Worm (Caenorhabditis elegans): ENCODE results near the gene K02D3.2.

K02D3.2 gene

DNA sequence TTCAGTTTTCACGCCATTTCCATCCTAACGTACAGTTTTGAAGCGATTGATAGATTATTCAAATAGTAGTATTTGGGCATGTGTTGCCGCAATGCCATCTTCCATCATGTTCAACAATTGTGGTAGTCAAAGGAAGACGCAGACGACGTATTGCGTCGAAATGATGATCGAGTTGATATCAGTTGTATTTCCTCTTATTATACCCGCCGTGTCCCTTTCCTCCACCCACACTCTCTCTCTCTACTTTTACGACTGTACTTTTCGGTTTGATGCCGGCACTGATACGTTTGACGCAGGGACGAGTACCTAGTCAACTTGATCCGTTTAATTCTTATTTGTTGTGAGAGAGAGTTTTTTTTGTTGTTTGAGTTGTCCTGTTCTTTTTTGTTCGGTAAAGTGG, 39.2 kb downstream of the K02D3.2 start (continued):
- TF ChIP-seq ztf-6 (GFP tag; IDR thresholded peaks at IDR 0.05) = no peak

DNA sequence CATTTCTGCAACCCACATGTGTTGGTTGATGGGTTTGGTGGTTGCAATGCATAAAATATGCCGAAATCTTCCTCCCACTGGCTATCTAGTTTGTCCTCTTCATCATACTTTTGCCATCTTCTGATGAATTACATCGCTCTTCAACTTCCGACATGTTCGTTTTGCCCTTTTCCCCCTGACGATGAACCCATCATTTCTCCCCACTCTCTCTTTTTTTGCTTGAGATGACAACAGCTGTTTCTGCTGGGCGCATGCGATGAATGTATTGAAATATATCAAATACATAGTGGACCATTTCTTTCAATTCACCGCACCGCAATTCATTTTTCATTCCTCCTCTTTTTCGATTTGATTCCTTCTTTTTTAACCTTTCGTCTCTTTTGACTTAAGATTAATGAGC, 40.8 kb downstream of the K02D3.2 start:
- no peak for TF ChIP-seq F37B4.10 (GFP tag; IDR thresholded peaks at IDR 0.05)
- TF ChIP-seq cebp-1 (GFP tag; IDR thresholded peaks at IDR 0.05) = no peak
- peak; percentile 21 for TF ChIP-seq cebp-1 (tag; optimal IDR thresholded peaks at IDR 0.05)

DNA sequence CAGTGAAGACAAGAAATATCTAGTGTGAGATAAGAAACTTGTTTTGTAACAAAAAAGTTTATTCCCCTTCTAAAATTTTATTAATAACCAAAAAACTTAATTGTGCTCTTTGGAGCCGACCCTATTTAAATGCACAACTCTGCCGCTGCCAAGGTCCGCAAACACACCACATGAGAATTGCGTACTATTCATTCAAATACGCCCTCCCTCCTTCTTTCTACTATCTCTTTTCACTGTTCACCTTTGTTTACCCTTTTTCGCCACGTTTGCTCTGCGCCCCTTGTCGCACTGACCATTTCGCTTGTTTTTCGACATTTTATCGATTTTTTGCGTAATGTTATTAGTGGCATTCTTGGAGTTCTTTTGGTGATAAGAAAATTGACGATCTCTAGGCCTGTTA, 42.2 kb downstream of the K02D3.2 start:
- TF ChIP-seq lsl-1 (GFP tag; optimal IDR thresholded peaks at IDR 0.05) (no peak), attf-5 (GFP tag; optimal IDR thresholded peaks at IDR 0.05) (peak; percentile 91), nhr-80 (tag; optimal IDR thresholded peaks at IDR 0.05) (peak; percentile 69), mes-4 (tag; optimal IDR thresholded peaks at IDR 0.05) (no peak), pha-4 (tag; optimal IDR thresholded peaks at IDR 0.05) (peak; percentile 59), Y53F4B.3 (GFP tag; IDR thresholded peaks at IDR 0.05) (no peak), F22D6.2 (tag; optimal IDR thresholded peaks at IDR 0.05) (no peak), sea-2 (GFP tag; IDR thresholded peaks at IDR 0.05) (no peak), die-1 (tag; optimal IDR thresholded peaks at IDR 0.05) (no peak), sdz-38 (tag; optimal IDR thresholded peaks at IDR 0.05) (no peak), ceh-100 (GFP tag; IDR thresholded peaks at IDR 0.05) (no peak), repo-1 (tag; optimal IDR thresholded peaks at IDR 0.05) (no peak), mcd-1 (GFP tag; IDR thresholded peaks at IDR 0.05) (no peak), ztf-18 (tag; optimal IDR thresholded peaks at IDR 0.05) (no peak), rpc-1 (optimal IDR thresholded peaks at IDR 0.05) (no peak), rpc-1 (tag; optimal IDR thresholded peaks at IDR 0.05) (no peak), snpc-3.4 (tag; optimal IDR thresholded peaks at IDR 0.05) (no peak), Y95B8A.8 (GFP tag; IDR thresholded peaks at IDR 0.05) (no peak), C06A6.2 (GFP tag; conservative IDR thresholded peaks at IDR 0.05) (no peak), akir-1 (GFP tag; optimal IDR thresholded peaks at IDR 0.05) (no peak), efl-1 (GFP tag; optimal IDR thresholded peaks at IDR 0.05) (no peak), zim-3 (tag; optimal IDR thresholded peaks at IDR 0.05) (no peak), cebp-1 (GFP tag; IDR thresholded peaks at IDR 0.05) (no peak), cebp-1 (tag; optimal IDR thresholded peaks at IDR 0.05) (peak; percentile 33), hmg-1.2 (GFP tag; IDR thresholded peaks at IDR 0.05) (no peak), ceh-27 (GFP tag; optimal IDR thresholded peaks at IDR 0.05) (no peak), ztf-25 (GFP tag; IDR thresholded peaks at IDR 0.05) (no peak), tbp1 (GFP tag; optimal IDR thresholded peaks at IDR 0.05) (peak; percentile 3), ceh-79 (tag; optimal IDR thresholded peaks at IDR 0.05) (no peak), F10E7.11 (tag; optimal IDR thresholded peaks at IDR 0.05) (no peak), C17E4.6 (GFP tag; IDR thresholded peaks at IDR 0.05) (no peak), madf-3 (GFP tag; IDR thresholded peaks at IDR 0.05) (no peak), somi-1 (GFP tag; optimal IDR thresholded peaks at IDR 0.05) (no peak), madf-10 (tag; optimal IDR thresholded peaks at IDR 0.05) (no peak), dpff-1 (tag; optimal IDR thresholded peaks at IDR 0.05) (no peak), nhr-90 (tag; optimal IDR thresholded peaks at IDR 0.05) (no peak), rec-8 (tag; optimal IDR thresholded peaks at IDR 0.05) (no peak), madf-6 (GFP tag; IDR thresholded peaks at IDR 0.05) (no peak), ztf-3 (GFP tag; optimal IDR thresholded peaks at IDR 0.05) (no peak), ama-1 (optimal IDR thresholded peaks at IDR 0.05) (no peak), ama-1 (GFP tag; optimal IDR thresholded peaks at IDR 0.05) (no peak), attf-6 (GFP tag; IDR thresholded peaks at IDR 0.05) (no peak), Y79H2A.3 (GFP tag; conservative IDR thresholded peaks at IDR 0.05) (no peak), ceh-91 (GFP tag; IDR thresholded peaks at IDR 0.05) (no peak), Y56A3A.18 (GFP tag; IDR thresholded peaks at IDR 0.05) (no peak)

Measured in whole organism, young adult.